Fruit fly (Drosophila melanogaster): ENCODE data around the gene Cpr65Ay.

The Cpr65Ay gene

dm6 chr3L:6124616-6125408, 33.6 kb downstream of the Cpr65Ay start (continued):
- TF ChIP-seq Sry-δ (GFP tag; optimal IDR thresholded peaks at IDR 0.05) (peak; percentile 31), mld (GFP tag; IDR thresholded peaks at IDR 0.05; ENCODE audit: partially characterized antibody) (no peak), chn (GFP tag; optimal IDR thresholded peaks at IDR 0.05) (no peak), kni (GFP tag; optimal IDR thresholded peaks at IDR 0.05) (peak; percentile 83), CG43689 (GFP tag; IDR thresholded peaks at IDR 0.05) (peak; percentile 71), CG12219 (GFP tag; optimal IDR thresholded peaks at IDR 0.05) (peak; percentile 76), ci (GFP tag; IDR thresholded peaks at IDR 0.05) (peak; percentile 98), Opbp (GFP tag; IDR thresholded peaks at IDR 0.05; ENCODE audit: partially characterized antibody) (no peak), p53 (GFP tag; optimal IDR thresholded peaks at IDR 0.05) (peak; percentile 70), Doc2 (GFP tag; IDR thresholded peaks at IDR 0.05) (no peak), trh (GFP tag; optimal IDR thresholded peaks at IDR 0.05) (peak; percentile 30), dysf (GFP tag; IDR thresholded peaks at IDR 0.05) (peak; percentile 79; the same call in 2 of the 3 replicates), CG16813 (GFP tag; IDR thresholded peaks at IDR 0.05; ENCODE audit: partially characterized antibody) (no peak), nom (GFP tag; optimal IDR thresholded peaks at IDR 0.05) (no peak), dan (GFP tag; IDR thresholded peaks at IDR 0.05) (no peak), Vsx1 (GFP tag; optimal IDR thresholded peaks at IDR 0.05) (peak; percentile 82), CG2116 (GFP tag; optimal IDR thresholded peaks at IDR 0.05) (peak; percentile 65), CG17361 (GFP tag; IDR thresholded peaks at IDR 0.05) (peak; percentile 66), fru (optimal IDR thresholded peaks at IDR 0.05) (no peak), pb (GFP tag; optimal IDR thresholded peaks at IDR 0.05) (peak; percentile 84), CG6765 (GFP tag; optimal IDR thresholded peaks at IDR 0.05) (peak; percentile 88), Deaf1 (tag; optimal IDR thresholded peaks at IDR 0.05) (peak; percentile 3), Atf-2 (GFP tag; optimal IDR thresholded peaks at IDR 0.05) (no peak), CG16863 (GFP tag; optimal IDR thresholded peaks at IDR 0.05) (peak; percentile 25), chinmo (GFP tag; IDR thresholded peaks at IDR 0.05; ENCODE audit: partially characterized antibody) (no peak), CG2875 (GFP tag; optimal IDR thresholded peaks at IDR 0.05) (peak; percentile 84), crc (GFP tag; optimal IDR thresholded peaks at IDR 0.05) (peak; percentile 63), yki (optimal IDR thresholded peaks at IDR 0.05) (peak; percentile 38), CG10654 (GFP tag; optimal IDR thresholded peaks at IDR 0.05) (peak; percentile 75), CG18764 (GFP tag; optimal IDR thresholded peaks at IDR 0.05) (peak; percentile 67), prd (optimal IDR thresholded peaks at IDR 0.05) (peak in 1 of 2 experiments; percentile 5), prd (GFP tag; IDR thresholded peaks at IDR 0.05) (no peak), so (GFP tag; IDR thresholded peaks at IDR 0.05) (peak; percentile 76; the same call in 2 of the 3 replicates), CG16779 (GFP tag; IDR thresholded peaks at IDR 0.05) (0 out of 2 replicates have a peak, but pooled peaks have one; percentile 39), salm (tag; optimal IDR thresholded peaks at IDR 0.05) (peak; percentile 54), ems (GFP tag; optimal IDR thresholded peaks at IDR 0.05) (peak; percentile 65), CG1602 (GFP tag; optimal IDR thresholded peaks at IDR 0.05) (no peak), CG7839 (tag; optimal IDR thresholded peaks at IDR 0.05) (peak; percentile 63), Hmr (GFP tag; optimal IDR thresholded peaks at IDR 0.05) (peak; percentile 86), CG11696 (GFP tag; IDR thresholded peaks at IDR 0.05) (peak; percentile 76), Mad (GFP tag; optimal IDR thresholded peaks at IDR 0.05) (peak; percentile 27), CG18262 (tag; optimal IDR thresholded peaks at IDR 0.05) (peak; percentile 64), Bteb2 (GFP tag; optimal IDR thresholded peaks at IDR 0.05) (no peak), CG12769 (tag; optimal IDR thresholded peaks at IDR 0.05) (peak; percentile 88), CG11723 (GFP tag; optimal IDR thresholded peaks at IDR 0.05) (peak; percentile 40), CG13894 (tag; optimal IDR thresholded peaks at IDR 0.05) (no peak), NFAT (GFP tag; IDR thresholded peaks at IDR 0.05) (peak; percentile 89), BtbVII (GFP tag; optimal IDR thresholded peaks at IDR 0.05) (peak; percentile 85), gcm (GFP tag; optimal IDR thresholded peaks at IDR 0.05) (peak; percentile 54), gfzf (GFP tag; optimal IDR thresholded peaks at IDR 0.05) (peak; percentile 26)
